Fruit fly (Drosophila melanogaster): ENCODE results near the gene CG6216.

dm6 chr3L:11169299-11170181, 19.0 kb upstream of the CG6216 start, which contains the start of the genes wls and Adck5:
- TF ChIP-seq CTCF (optimal IDR thresholded peaks at IDR 0.05) (no peak), CG8478 (optimal IDR thresholded peaks at IDR 0.05) (no peak)

Data from S2 (cell line).